Fruit fly (Drosophila melanogaster): ENCODE measurements around the gene CG7384.

CG7384 gene

dm6 chr2L:10526953-10527584 lies 16.8 kb upstream of the CG7384 start, which contains the start of gene Lip4 (continued):
- TF ChIP-seq crol (GFP tag; IDR thresholded peaks at IDR 0.05) (no peak; the same call in 1 of the 2 replicates), nerfin-1 (tag; optimal IDR thresholded peaks at IDR 0.05) (peak; percentile 55), PHDP (tag; optimal IDR thresholded peaks at IDR 0.05) (peak; percentile 82), CG18476 (GFP tag; optimal IDR thresholded peaks at IDR 0.05) (peak; percentile 59), Hr3 (GFP tag; optimal IDR thresholded peaks at IDR 0.05) (peak; percentile 58), CG11504 (tag; optimal IDR thresholded peaks at IDR 0.05) (peak; percentile 95), CG15073 (GFP tag; optimal IDR thresholded peaks at IDR 0.05) (peak; percentile 32), pum (GFP tag; optimal IDR thresholded peaks at IDR 0.05) (peak; percentile 6), CG13296 (GFP tag; optimal IDR thresholded peaks at IDR 0.05) (peak; percentile 80), CG4854 (GFP tag; optimal IDR thresholded peaks at IDR 0.05) (peak; percentile 60), CG17612 (GFP tag; IDR thresholded peaks at IDR 0.05) (peak; percentile 43; the same call in 1 of the 2 replicates), CG4328 (GFP tag; optimal IDR thresholded peaks at IDR 0.05) (peak; percentile 38), CG1603 (tag; optimal IDR thresholded peaks at IDR 0.05) (peak; percentile 82), NFAT (GFP tag; IDR thresholded peaks at IDR 0.05) (peak; percentile 44; the same call in 1 of the 2 replicates), CG4617 (GFP tag; optimal IDR thresholded peaks at IDR 0.05; ENCODE audit: borderline replicate concordance) (peak; percentile 41), Hmx (GFP tag; optimal IDR thresholded peaks at IDR 0.05) (no peak), jing (GFP tag; optimal IDR thresholded peaks at IDR 0.05) (peak; percentile 24), prd (optimal IDR thresholded peaks at IDR 0.05) (no peak), prd (GFP tag; IDR thresholded peaks at IDR 0.05) (peak; percentile 86), lmd (GFP tag; IDR thresholded peaks at IDR 0.05) (peak; percentile 83), CHES-1-like (GFP tag; optimal IDR thresholded peaks at IDR 0.05) (peak; percentile 43), CG12104 (GFP tag; optimal IDR thresholded peaks at IDR 0.05) (peak; percentile 44), lov (optimal IDR thresholded peaks at IDR 0.05) (no peak), lov (GFP tag; IDR thresholded peaks at IDR 0.05) (no peak), grau (tag; optimal IDR thresholded peaks at IDR 0.05) (peak; percentile 79), Nf-YB (GFP tag; optimal IDR thresholded peaks at IDR 0.05) (peak; percentile 48), chm (GFP tag; IDR thresholded peaks at IDR 0.05) (no peak), dm (GFP tag; optimal IDR thresholded peaks at IDR 0.05) (no peak), ac (GFP tag; optimal IDR thresholded peaks at IDR 0.05) (peak; percentile 3), CG6765 (GFP tag; optimal IDR thresholded peaks at IDR 0.05) (peak; percentile 72), Sox102F (GFP tag; optimal IDR thresholded peaks at IDR 0.05) (peak; percentile 86), pita (GFP tag; optimal IDR thresholded peaks at IDR 0.05) (no peak), phol (tag; optimal IDR thresholded peaks at IDR 0.05) (peak; percentile 82), CG10543 (GFP tag; optimal IDR thresholded peaks at IDR 0.05) (no peak), HLH54F (GFP tag; optimal IDR thresholded peaks at IDR 0.05) (peak; percentile 41), CG5953 (GFP tag; IDR thresholded peaks at IDR 0.05) (peak; percentile 69), slbo (GFP tag; IDR thresholded peaks at IDR 0.05) (peak; percentile 83), CG7839 (tag; optimal IDR thresholded peaks at IDR 0.05) (peak; percentile 81), jigr1 (GFP tag; IDR thresholded peaks at IDR 0.05) (no peak), pb (GFP tag; optimal IDR thresholded peaks at IDR 0.05) (no peak), CG8388 (GFP tag; optimal IDR thresholded peaks at IDR 0.05) (peak; percentile 67), CG1792 (GFP tag; optimal IDR thresholded peaks at IDR 0.05) (no peak), dpn (GFP tag; optimal IDR thresholded peaks at IDR 0.05) (peak; percentile 66 to 70), CG1647 (GFP tag; optimal IDR thresholded peaks at IDR 0.05) (peak; percentile 41), Fer3 (tag; optimal IDR thresholded peaks at IDR 0.05) (peak; percentile 74), Max (GFP tag; optimal IDR thresholded peaks at IDR 0.05) (peak; percentile 75), CG16813 (GFP tag; IDR thresholded peaks at IDR 0.05; ENCODE audit: partially characterized antibody) (no peak), chn (GFP tag; optimal IDR thresholded peaks at IDR 0.05) (peak; percentile 50), nau (GFP tag; optimal IDR thresholded peaks at IDR 0.05) (peak; percentile 79), CG7745 (tag; optimal IDR thresholded peaks at IDR 0.05) (no peak)
